Worm (Caenorhabditis elegans) whole organism, L3 larva: Measurements from ENCODE around the gene erp-44.3.

Source experiments
- R02D3.7 ChIP-seq: fragments of 150-350 bp; optimal IDR thresholded peaks from 2 replicates; lab custom pipeline; 2014; ENCODE audit warnings: missing biosample characterization, missing genetic modification characterization
- ceh-82 ChIP-seq: fragments of 150-350 bp; optimal IDR thresholded peaks from 2 replicates; lab custom pipeline; 2014; ENCODE audit warnings: missing biosample characterization, missing genetic modification characterization
- ceh-9 ChIP-seq: sonication (generic microtip); optimal IDR thresholded peaks from 2 replicates; lab custom pipeline; 2018; ENCODE audit warnings: missing biosample characterization, missing genetic modification characterization
- fkh-10 ChIP-seq: sonication (generic microtip); optimal IDR thresholded peaks from 2 replicates; lab custom pipeline; 2017; ENCODE audit warnings: missing biosample characterization, missing genetic modification reagents, missing genetic modification characterization
- jun-1 ChIP-seq: fragments of 150-350 bp; optimal IDR thresholded peaks from 2 replicates; lab custom pipeline; 2014; ENCODE audit warnings: missing biosample characterization, missing genetic modification reagents, missing genetic modification characterization
- lin-15B ChIP-seq: fragments of 150-350 bp; optimal IDR thresholded peaks from 2 replicates; lab custom pipeline; 2014; ENCODE audit warnings: missing biosample characterization, missing genetic modification characterization
- zag-1 ChIP-seq: fragments of 150-350 bp; optimal IDR thresholded peaks from 2 replicates; lab custom pipeline; 2014; ENCODE audit warnings: missing biosample characterization, missing genetic modification characterization
- ztf-11 ChIP-seq: fragments of 150-350 bp; optimal IDR thresholded peaks from 2 replicates; lab custom pipeline; 2014; ENCODE audit warnings: missing biosample characterization, missing genetic modification characterization

ce11 chrIV:8173610-8174009 is 51.2 kb downstream of the erp-44.3 start:
- TF ChIP-seq fkh-10 = no peak
- no peak for TF ChIP-seq lin-15B
- no peak for TF ChIP-seq ceh-82 (tag; lab: Kevin White, UChicago)
- TF ChIP-seq zag-1 (tag; lab: Kevin White, UChicago) = no peak
- no peak for TF ChIP-seq ztf-11
- TF ChIP-seq ceh-9 (tag; lab: Kevin White, UChicago) = no peak
- TF ChIP-seq R02D3.7 (tag; lab: Kevin White, UChicago) = no peak
- no peak for TF ChIP-seq jun-1 (tag; lab: Kevin White, UChicago)
